Worm (Caenorhabditis elegans) whole organism, late embryonic: ENCODE data around the gene xpb-1.

Experiments used
- ahr-1 ChIP-seq: sonication (generic microtip); optimal IDR thresholded peaks from 2 replicates; lab custom pipeline; 2016; ENCODE audit warnings: missing genetic modification characterization, missing compliant biosample characterization
- hlh-6 ChIP-seq: sonication (generic microtip); optimal IDR thresholded peaks from 2 replicates; lab custom pipeline; 2016; ENCODE audit warnings: missing genotype, missing genetic modification characterization, missing compliant biosample characterization
- nhr-232 ChIP-seq: sonication (generic microtip); optimal IDR thresholded peaks from 2 replicates; lab custom pipeline; 2016; ENCODE audit warnings: missing genetic modification characterization, missing compliant biosample characterization
- npax-4 ChIP-seq: sonication (generic microtip); optimal IDR thresholded peaks from 2 replicates; lab custom pipeline; 2016; ENCODE audit warnings: missing genetic modification characterization, missing compliant biosample characterization
- pax-1 ChIP-seq: fragments of 150-350 bp; optimal IDR thresholded peaks from 2 replicates; lab custom pipeline; 2014; ENCODE audit warnings: missing biosample characterization, missing genetic modification characterization
- rnt-1 ChIP-seq: sonication (generic microtip); optimal IDR thresholded peaks from 2 replicates; lab custom pipeline; 2016; ENCODE audit warnings: missing genetic modification characterization, missing compliant biosample characterization
- tbx-2 ChIP-seq: sonication (generic microtip); optimal IDR thresholded peaks from 2 replicates; lab custom pipeline; 2016; ENCODE audit warnings: missing genetic modification characterization, missing compliant biosample characterization

DNA sequence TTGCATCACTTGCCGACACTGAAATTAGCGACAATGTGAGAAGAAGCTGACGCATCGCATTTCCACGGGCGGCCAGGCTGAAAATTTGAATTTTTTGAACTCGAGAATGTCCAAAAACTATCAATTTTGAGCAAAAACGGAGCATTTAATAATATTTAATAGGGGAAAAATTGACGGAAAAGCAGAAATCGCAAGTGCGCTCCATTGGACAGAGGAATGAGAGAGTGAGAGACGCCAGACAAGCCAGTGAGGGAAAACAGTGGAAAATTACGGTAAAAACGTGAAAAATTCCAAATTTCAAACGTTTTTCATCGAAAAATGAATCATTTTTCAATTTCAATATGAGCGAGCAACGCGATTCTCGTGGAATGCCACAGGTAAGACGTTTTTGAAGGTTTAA is 21.2 kb upstream of the xpb-1 start, which contains the start of the genes Y66D12A.21 and spe-6:
- TF ChIP-seq npax-4, result no peak
- no peak for TF ChIP-seq ahr-1
- TF ChIP-seq rnt-1 (tag; lab: Kevin White, UChicago), result no peak
- no peak for TF ChIP-seq pax-1 (tag; lab: Kevin White, UChicago)
- TF ChIP-seq nhr-232 (tag; lab: Kevin White, UChicago), result no peak
- no peak for TF ChIP-seq hlh-6 (tag; lab: Kevin White, UChicago)
- no peak for TF ChIP-seq tbx-2 (tag; lab: Kevin White, UChicago)
